Worm (Caenorhabditis elegans) whole organism, L1 larva: ENCODE results near the gene apb-1.

Source experiments
- C34B4.2 ChIP-seq: sonication (generic microtip); optimal IDR thresholded peaks from 2 replicates; lab custom pipeline; 2017; ENCODE audit warnings: mild to moderate bottlenecking, missing genetic modification characterization, missing compliant biosample characterization
- aha-1 ChIP-seq: fragments of 150-350 bp; optimal IDR thresholded peaks from 2 replicates; lab custom pipeline; 2014; ENCODE audit warnings: missing biosample characterization, missing genetic modification characterization
- blmp-1 ChIP-seq: fragments of 150-350 bp; optimal IDR thresholded peaks from 2 replicates; lab custom pipeline; 2014; ENCODE audit warnings: missing biosample characterization, missing genetic modification characterization
- ceh-63 ChIP-seq: fragments of 200-800 bp; sonication (Bioruptor generic); optimal IDR thresholded peaks from 2 replicates; lab custom pipeline; 2018; ENCODE audit warnings: mild to moderate bottlenecking, missing genetic modification characterization, missing compliant biosample characterization
- ceh-88 ChIP-seq: fragments of 200-800 bp; sonication (Bioruptor generic); IDR thresholded peaks from 2 replicates; pipeline ENCODE4 v1.3.6; 2022; ENCODE audit warnings: missing genetic modification characterization, missing compliant biosample characterization
- dpl-1 ChIP-seq, 3 experiments: fragments of 150-350 bp in 2 of 3; sonication (generic microtip) in 1 of 3; optimal IDR thresholded peaks; 2 replicates each; lab custom pipeline; 2014 to 2017; ENCODE audit warnings: missing biosample characterization in 3 of 3, missing genetic modification characterization in 3 of 3, missing genetic modification reagents in 3 of 3
- dsc-1 ChIP-seq: sonication (generic microtip); optimal IDR thresholded peaks from 2 replicates; lab custom pipeline; 2016; ENCODE audit warnings: mild to moderate bottlenecking, missing genetic modification characterization, missing compliant biosample characterization
- efl-1 ChIP-seq, 4 experiments: fragments of 150-350 bp; optimal IDR thresholded peaks in 3 of 4; peaks in 1 of 4; 1 replicate in 1 of 4; 2 replicates in 3 of 4; lab custom pipeline; 2014; ENCODE audit warnings: missing biosample characterization in 2 of 4, missing genetic modification characterization in 2 of 4, missing genetic modification reagents in 2 of 4
- egl-27 ChIP-seq, 2 experiments: fragments of 150-350 bp in 1 of 2; sonication (generic microtip); optimal IDR thresholded peaks; 3 replicates each; lab custom pipeline; 2017 to 2018; ENCODE audit warnings: missing biosample characterization in 2 of 2, missing genetic modification characterization in 2 of 2, missing genetic modification reagents in 2 of 2
- fkh-4 ChIP-seq: sonication (generic microtip); optimal IDR thresholded peaks from 2 replicates; lab custom pipeline; 2016; ENCODE audit warnings: missing compliant biosample characterization, missing genetic modification characterization, borderline replicate concordance
- fkh-8 ChIP-seq: sonication (generic microtip); optimal IDR thresholded peaks from 2 replicates; lab custom pipeline; 2016; ENCODE audit warnings: mild to moderate bottlenecking, missing genetic modification characterization, missing compliant biosample characterization
- grh-1 ChIP-seq: fragments of 200-800 bp; sonication (Bioruptor generic); IDR thresholded peaks from 2 replicates; pipeline ENCODE4 v1.3.6; 2022; ENCODE audit warnings: missing genetic modification reagents, missing genetic modification characterization, missing compliant biosample characterization
- hlh-17 ChIP-seq: fragments of 200-800 bp; sonication (Bioruptor generic); optimal IDR thresholded peaks from 2 replicates; lab custom pipeline; 2018; ENCODE audit warnings: missing genetic modification characterization, mild to moderate bottlenecking, missing compliant biosample characterization, moderate library complexity, borderline replicate concordance
- hlh-4 ChIP-seq: sonication (generic microtip); optimal IDR thresholded peaks from 2 replicates; lab custom pipeline; 2016; ENCODE audit warnings: mild to moderate bottlenecking, missing genetic modification characterization, missing compliant biosample characterization
- hpl-2 ChIP-seq: fragments of 150-350 bp; optimal IDR thresholded peaks from 2 replicates; lab custom pipeline; 2014; ENCODE audit warnings: missing biosample characterization, missing genetic modification reagents, missing genetic modification characterization
- irx-1 ChIP-seq: sonication (generic microtip); optimal IDR thresholded peaks from 2 replicates; lab custom pipeline; 2016; ENCODE audit warnings: missing genetic modification characterization, missing compliant biosample characterization
- jun-1 ChIP-seq: fragments of 150-350 bp; optimal IDR thresholded peaks from 2 replicates; lab custom pipeline; 2014; ENCODE audit warnings: missing biosample characterization, missing genetic modification reagents, missing genetic modification characterization
- lin-14 ChIP-seq: fragments of 200-800 bp; sonication (Bioruptor generic); optimal IDR thresholded peaks from 2 replicates; lab custom pipeline; 2018; ENCODE audit warnings: mild to moderate bottlenecking, missing genetic modification characterization, moderate library complexity, missing compliant biosample characterization
- lin-35 ChIP-seq, 2 experiments: fragments of 150-350 bp; optimal IDR thresholded peaks; 2 replicates each; lab custom pipeline; 2014; ENCODE audit warnings: missing biosample characterization in 2 of 2, missing genetic modification characterization in 2 of 2, missing genetic modification reagents in 2 of 2
- lin-39 ChIP-seq: fragments of 150-350 bp; optimal IDR thresholded peaks from 2 replicates; lab custom pipeline; 2014; ENCODE audit warnings: missing biosample characterization, missing genetic modification reagents, missing genetic modification characterization
- lsy-2 ChIP-seq, 2 experiments: fragments of 150-350 bp; optimal IDR thresholded peaks; 2 replicates each; lab custom pipeline; 2014; ENCODE audit warnings: missing biosample characterization in 2 of 2, missing genetic modification characterization in 2 of 2
- mep-1 ChIP-seq: fragments of 150-350 bp; optimal IDR thresholded peaks from 2 replicates; lab custom pipeline; 2014; ENCODE audit warnings: missing biosample characterization, missing genetic modification characterization
- nhr-12 ChIP-seq: sonication (generic microtip); optimal IDR thresholded peaks from 2 replicates; lab custom pipeline; 2017; ENCODE audit warnings: missing biosample characterization, missing genetic modification characterization
- nhr-84 ChIP-seq: sonication (generic microtip); optimal IDR thresholded peaks from 2 replicates; lab custom pipeline; 2017; ENCODE audit warnings: missing biosample characterization, missing genetic modification characterization
- nhr-85 ChIP-seq: sonication (generic microtip); peaks from one replicate; lab custom pipeline; 2016; ENCODE audit warnings: missing genetic modification characterization, inconsistent platforms, missing compliant biosample characterization
- pag-3 ChIP-seq: sonication (generic microtip); optimal IDR thresholded peaks from 2 replicates; lab custom pipeline; 2017; ENCODE audit warnings: missing genetic modification characterization, mild to moderate bottlenecking, missing compliant biosample characterization, antibody characterized with exemption, borderline replicate concordance; ENCODE audit not compliant: insufficient read depth
- pqm-1 ChIP-seq: sonication (generic microtip); optimal IDR thresholded peaks from 3 replicates; lab custom pipeline; 2017; ENCODE audit warnings: missing biosample characterization, missing genetic modification characterization
- skn-1 ChIP-seq: fragments of 150-350 bp; optimal IDR thresholded peaks from 2 replicates; lab custom pipeline; 2014; ENCODE audit warnings: missing biosample characterization, missing genetic modification characterization
- snu-23 ChIP-seq: sonication (generic microtip); optimal IDR thresholded peaks from 2 replicates; lab custom pipeline; 2016; ENCODE audit warnings: missing genetic modification characterization, missing compliant biosample characterization
- sptf-1 ChIP-seq: fragments of 150-350 bp; optimal IDR thresholded peaks from 2 replicates; lab custom pipeline; 2014; ENCODE audit warnings: missing biosample characterization, missing genetic modification characterization
- zag-1 ChIP-seq: fragments of 150-350 bp; optimal IDR thresholded peaks from 2 replicates; lab custom pipeline; 2014; ENCODE audit warnings: missing biosample characterization, missing genetic modification characterization
- zip-4 ChIP-seq: fragments of 200-800 bp; sonication (Bioruptor generic); optimal IDR thresholded peaks from 2 replicates; lab custom pipeline; 2018; ENCODE audit warnings: mild to moderate bottlenecking, missing genetic modification characterization, moderate library complexity, missing compliant biosample characterization

The apb-1 gene

DNA sequence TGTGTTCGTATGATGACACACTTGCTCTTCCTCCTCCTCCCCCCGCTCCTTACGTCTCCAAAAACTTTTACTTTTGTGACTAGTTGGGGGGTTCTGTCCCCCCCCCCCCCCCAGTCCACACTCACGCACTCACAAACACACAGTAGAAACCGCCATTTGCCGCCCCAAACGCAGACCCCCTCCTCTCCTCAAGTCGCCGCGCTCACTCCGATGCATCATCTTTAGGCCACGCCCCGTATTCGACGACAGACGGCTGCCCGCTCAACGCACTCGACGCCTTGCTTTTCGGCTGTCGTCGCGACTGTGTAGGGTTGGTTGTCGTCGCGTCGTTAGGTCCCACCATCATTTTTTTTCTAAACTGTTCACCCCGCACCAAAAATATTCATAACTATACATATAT is 39.3 kb upstream of the apb-1 start, which contains the start of gene zmp-2 (continued):
- TF ChIP-seq lsy-2 (tag; optimal IDR thresholded peaks at IDR 0.05; lab: Kevin White, UChicago), result no peak
- no peak for TF ChIP-seq zag-1

DNA sequence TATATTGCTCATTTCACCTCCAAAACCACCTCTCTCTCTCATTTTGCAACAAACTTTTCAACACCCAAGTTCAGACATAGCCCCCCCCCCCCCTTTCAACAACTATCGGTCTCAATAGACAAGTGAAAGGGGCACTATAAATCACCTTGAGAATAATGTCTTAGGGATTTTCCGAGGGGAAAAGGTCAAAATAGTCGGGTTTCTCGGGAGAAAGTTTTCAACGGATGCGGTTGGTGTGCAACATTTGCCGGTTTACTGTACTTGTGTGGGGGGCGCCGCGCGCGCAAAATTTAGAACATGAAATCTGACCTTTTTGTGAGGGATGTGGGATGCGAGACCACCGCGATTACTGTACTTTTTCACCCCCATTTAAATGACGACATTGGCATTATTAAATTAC is 37.7 kb upstream of the apb-1 start:
- TF ChIP-seq efl-1 (optimal IDR thresholded peaks at IDR 0.05; lab: Kevin White, UChicago) (no peak), efl-1 (GFP tag; optimal IDR thresholded peaks at IDR 0.05 in 1 of 2; lab: Kevin White, UChicago) (no peak), hpl-2 (GFP tag; lab: Kevin White, UChicago) (no peak), irx-1 (no peak), grh-1 (GFP tag; lab: Robert Waterston, UW) (peak; percentile 23; the same call in 1 of the 2 replicates), fkh-8 (tag; lab: Kevin White, UChicago) (no peak), lin-39 (tag; lab: Kevin White, UChicago) (no peak), ceh-63 (GFP tag; lab: Kevin White, UChicago) (no peak), egl-27 (tag; optimal IDR thresholded peaks at IDR 0.05; lab: Kevin White, UChicago) (no peak), blmp-1 (tag; lab: Kevin White, UChicago) (peak; percentile 92), dsc-1 (tag; lab: Kevin White, UChicago) (no peak), C34B4.2 (no peak), dpl-1 (GFP tag; optimal IDR thresholded peaks at IDR 0.05; lab: Kevin White, UChicago) (no peak), nhr-12 (tag; lab: Kevin White, UChicago) (no peak), jun-1 (tag; lab: Kevin White, UChicago) (no peak), zip-4 (GFP tag; lab: Kevin White, UChicago) (no peak), aha-1 (tag; lab: Kevin White, UChicago) (no peak), lin-35 (GFP tag; optimal IDR thresholded peaks at IDR 0.05; lab: Kevin White, UChicago) (no peak), pag-3 (no peak)

DNA sequence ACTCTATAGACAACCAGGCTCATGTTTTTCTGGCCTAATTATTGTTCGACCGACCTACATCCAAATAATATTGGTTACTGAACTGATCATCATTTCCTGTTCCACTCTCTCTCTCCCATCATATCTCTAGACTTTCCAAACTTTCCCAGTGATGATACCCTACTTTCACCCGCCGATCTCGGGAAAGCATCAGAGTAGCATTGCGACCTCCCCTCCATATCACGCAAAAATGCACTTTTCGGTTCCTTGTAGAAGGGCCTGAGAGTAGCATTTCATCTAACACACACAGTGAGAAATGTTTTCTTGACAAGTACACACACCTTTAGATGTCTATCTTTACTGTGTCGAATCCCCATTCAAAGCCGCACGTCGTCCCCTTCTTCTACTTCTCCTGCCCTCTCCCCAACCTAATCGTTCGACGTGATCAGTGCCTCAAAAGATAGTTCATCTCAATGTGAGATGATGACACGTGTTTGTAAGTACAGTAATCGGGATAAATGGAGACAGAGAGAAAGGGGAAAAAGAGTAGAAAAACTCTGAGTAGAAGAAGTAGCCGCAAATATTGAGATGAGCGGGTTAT is 36.1 kb upstream of the apb-1 start:
- TF ChIP-seq nhr-85 (tag; lab: Kevin White, UChicago), result peak; percentile 81
- no peak for TF ChIP-seq lin-14 (GFP tag; lab: Kevin White, UChicago)
- TF ChIP-seq jun-1 (tag; lab: Kevin White, UChicago), result no peak
- TF ChIP-seq fkh-4 (tag; lab: Kevin White, UChicago), result no peak
- TF ChIP-seq mep-1 (tag; lab: Kevin White, UChicago), result peak; percentile 24
- no peak for TF ChIP-seq nhr-12 (tag; lab: Kevin White, UChicago)
- TF ChIP-seq ceh-88 (GFP tag; lab: Robert Waterston, UW), result no peak
- peak in 1 of 2 experiments; percentile 48 for TF ChIP-seq lsy-2 (tag; optimal IDR thresholded peaks at IDR 0.05; lab: Kevin White, UChicago)
- peak; percentile 16 for TF ChIP-seq snu-23 (GFP tag; lab: Kevin White, UChicago)
- TF ChIP-seq zip-4 (GFP tag; lab: Kevin White, UChicago), result no peak
- TF ChIP-seq hlh-4 (tag; lab: Kevin White, UChicago), result no peak
- no peak for TF ChIP-seq nhr-84 (tag; lab: Kevin White, UChicago)
- TF ChIP-seq blmp-1 (tag; lab: Kevin White, UChicago), result peak; percentile 93

ce11 chrIII:2628690-2629089 is 31.9 kb upstream of the apb-1 start, which contains the start of gene acbp-8:
Gene acbp-8 (plus strand): TSS chrIII:2629013.
- TF ChIP-seq blmp-1 (tag; lab: Kevin White, UChicago) (peak; percentile 94), jun-1 (tag; lab: Kevin White, UChicago) (no peak)

DNA sequence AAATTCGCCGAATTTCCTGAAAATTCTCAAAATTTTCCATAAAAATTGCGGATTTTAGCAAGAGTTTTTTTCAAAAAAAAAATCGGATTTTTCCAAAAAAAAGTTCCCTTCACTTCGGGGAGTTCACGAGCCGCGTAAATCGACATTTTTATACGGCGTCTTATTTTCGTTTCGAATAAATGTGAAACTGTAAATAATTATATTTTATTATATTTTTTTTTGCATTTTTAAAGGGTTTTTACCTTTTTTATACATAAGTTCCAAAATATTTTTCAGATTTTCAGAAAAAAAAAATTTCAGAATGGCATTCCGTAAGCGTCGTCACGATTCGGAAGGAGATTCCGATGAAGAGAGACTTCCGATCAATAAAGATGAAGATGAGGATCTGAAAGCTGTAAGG is 26.0 kb upstream of the apb-1 start, which contains the start of gene Y71H2B.2:
Y71H2B.2 (plus strand) TSS at position 301 of the 400 bp plus-strand sequence.
- TF ChIP-seq mep-1 (tag; lab: Kevin White, UChicago) (no peak), pag-3 (no peak), hlh-17 (GFP tag; lab: Kevin White, UChicago) (no peak), sptf-1 (tag; lab: Kevin White, UChicago) (no peak), lin-39 (tag; lab: Kevin White, UChicago) (no peak), skn-1 (tag; lab: Kevin White, UChicago) (no peak), ceh-88 (GFP tag; lab: Robert Waterston, UW) (no peak), pqm-1 (no peak), hpl-2 (GFP tag; lab: Kevin White, UChicago) (no peak), zag-1 (no peak), fkh-8 (tag; lab: Kevin White, UChicago) (no peak), nhr-85 (tag; lab: Kevin White, UChicago) (no peak)
